Worm (Caenorhabditis elegans): Measurements from ENCODE around the gene R07E5.19.

DNA sequence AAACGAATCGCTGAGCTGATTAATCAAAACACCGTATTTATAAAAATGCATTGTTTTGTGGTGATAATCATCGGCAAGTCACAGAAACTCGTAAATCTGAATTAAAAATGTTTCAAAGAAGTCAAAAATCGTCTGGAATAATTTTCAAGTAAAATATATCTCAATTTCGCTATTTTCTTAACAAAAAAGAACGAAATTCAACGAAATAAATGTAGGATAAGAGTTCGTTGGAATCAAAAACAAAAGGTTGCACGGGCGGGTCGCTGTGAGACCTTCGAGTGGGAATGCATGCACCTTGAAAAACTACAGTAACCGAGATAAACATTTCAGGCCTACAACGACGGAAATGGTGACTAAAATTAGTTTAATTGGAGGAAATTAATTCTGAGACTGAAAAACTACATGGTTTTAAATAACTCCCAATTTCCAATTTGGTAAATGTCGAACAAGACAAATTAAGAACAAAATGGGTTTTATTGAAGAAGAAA, 16.5 kb upstream of the R07E5.19 start, which contains the start of gene C28A5.1:
- TF ChIP-seq nhr-25 (tag; optimal IDR thresholded peaks at IDR 0.05; ENCODE audit: borderline replicate concordance, insufficient read depth) (no peak), ztf-11 (tag; optimal IDR thresholded peaks at IDR 0.05) (no peak), unc-62 (GFP tag; optimal IDR thresholded peaks at IDR 0.05 in 1 of 2) (no peak), unc-62 (tag; optimal IDR thresholded peaks at IDR 0.05) (no peak), unc-130 (GFP tag; optimal IDR thresholded peaks at IDR 0.05) (peak; percentile 79), nhr-77 (tag; optimal IDR thresholded peaks at IDR 0.05) (no peak), ceh-28 (tag; optimal IDR thresholded peaks at IDR 0.05) (no peak), unc-39 (tag; optimal IDR thresholded peaks at IDR 0.05) (no peak), lin-38 (GFP tag; IDR thresholded peaks at IDR 0.05) (no peak; the same call in 1 of the 2 replicates), pha-4 (GFP tag; IDR thresholded peaks at IDR 0.05) (no peak), pha-4 (tag; optimal IDR thresholded peaks at IDR 0.05) (no peak), gei-8 (GFP tag; optimal IDR thresholded peaks at IDR 0.05) (no peak), zag-1 (tag; optimal IDR thresholded peaks at IDR 0.05) (no peak), lir-3 (tag; optimal IDR thresholded peaks at IDR 0.05) (no peak)

Measured in whole organism, L4 larva.